Fruit fly (Drosophila melanogaster): ENCODE data around the gene Etfb.

Gene Etfb

dm6 chr3R:29787891-29788549 lies 14.7 kb downstream of the Etfb start (continued):
- TF ChIP-seq Eip75B (GFP tag; optimal IDR thresholded peaks at IDR 0.05) (no peak), Sox15 (GFP tag; optimal IDR thresholded peaks at IDR 0.05) (no peak), fd59A (GFP tag; optimal IDR thresholded peaks at IDR 0.05) (no peak), Hr4 (GFP tag; optimal IDR thresholded peaks at IDR 0.05) (no peak), Sox14 (GFP tag; optimal IDR thresholded peaks at IDR 0.05) (peak; percentile 18), CG8632 (GFP tag; optimal IDR thresholded peaks at IDR 0.05) (no peak)

- TF ChIP-seq Ets21C (GFP tag; optimal IDR thresholded peaks at IDR 0.05): peak; percentile 62
- no peak for TF ChIP-seq CG1621 (tag; optimal IDR thresholded peaks at IDR 0.05)
- TF ChIP-seq esn (GFP tag; optimal IDR thresholded peaks at IDR 0.05): peak; percentile 84
- peak; percentile 39 for TF ChIP-seq CG8319 (GFP tag; optimal IDR thresholded peaks at IDR 0.05)
- peak; percentile 59 for TF ChIP-seq fd85E (GFP tag; optimal IDR thresholded peaks at IDR 0.05)
- TF ChIP-seq CG10669 (GFP tag; optimal IDR thresholded peaks at IDR 0.05): peak; percentile 66
- TF ChIP-seq Sox14 (GFP tag; optimal IDR thresholded peaks at IDR 0.05): peak; percentile 55
- TF ChIP-seq ss (GFP tag; optimal IDR thresholded peaks at IDR 0.05): peak in 1 of 2 experiments; percentile 60
- peak; percentile 90 for TF ChIP-seq CG3919 (GFP tag; optimal IDR thresholded peaks at IDR 0.05)
- TF ChIP-seq eg (GFP tag; IDR thresholded peaks at IDR 0.05): peak; percentile 69
- peak; percentile 82 for TF ChIP-seq Eip75B (GFP tag; optimal IDR thresholded peaks at IDR 0.05)
- peak; percentile 73 for TF ChIP-seq dsx (GFP tag; optimal IDR thresholded peaks at IDR 0.05; ENCODE audit: poor library complexity, severe bottlenecking)
- TF ChIP-seq CG7368 (GFP tag; optimal IDR thresholded peaks at IDR 0.05): peak; percentile 74
- TF ChIP-seq Hr4 (GFP tag; optimal IDR thresholded peaks at IDR 0.05): no peak
- TF ChIP-seq CG4318 (GFP tag; optimal IDR thresholded peaks at IDR 0.05): no peak
- peak; percentile 62 for TF ChIP-seq CG11294 (GFP tag; IDR thresholded peaks at IDR 0.05)
- TF ChIP-seq CG11762 (GFP tag; optimal IDR thresholded peaks at IDR 0.05; ENCODE audit: insufficient read depth): peak; percentile 82
- TF ChIP-seq Ets96B (tag; optimal IDR thresholded peaks at IDR 0.05): peak; percentile 70
- TF ChIP-seq lz (GFP tag; optimal IDR thresholded peaks at IDR 0.05): peak; percentile 77
- TF ChIP-seq CG8632 (GFP tag; optimal IDR thresholded peaks at IDR 0.05): no peak
- TF ChIP-seq Sox102F (GFP tag; optimal IDR thresholded peaks at IDR 0.05): peak; percentile 76
- TF ChIP-seq CG32006 (GFP tag; optimal IDR thresholded peaks at IDR 0.05): peak; percentile 24
- peak; percentile 79 for TF ChIP-seq Hr39 (GFP tag; optimal IDR thresholded peaks at IDR 0.05)
- peak; percentile 92 for TF ChIP-seq cyc (GFP tag; optimal IDR thresholded peaks at IDR 0.05)
- TF ChIP-seq CG6163 (GFP tag; IDR thresholded peaks at IDR 0.05): peak; percentile 91
- TF ChIP-seq CG9139 (GFP tag; optimal IDR thresholded peaks at IDR 0.05): no peak
- TF ChIP-seq Blimp-1 (GFP tag; optimal IDR thresholded peaks at IDR 0.05): peak; percentile 64
- peak; percentile 85 for TF ChIP-seq CG11902 (GFP tag; optimal IDR thresholded peaks at IDR 0.05)
- peak; percentile 95 for TF ChIP-seq Met (GFP tag; optimal IDR thresholded peaks at IDR 0.05)
- no peak for TF ChIP-seq salr (GFP tag; optimal IDR thresholded peaks at IDR 0.05)
- peak; percentile 46 for TF ChIP-seq CG6854 (GFP tag; optimal IDR thresholded peaks at IDR 0.05)
- peak; percentile 63 for TF ChIP-seq Lpt (GFP tag; optimal IDR thresholded peaks at IDR 0.05)
- TF ChIP-seq CG10631 (GFP tag; optimal IDR thresholded peaks at IDR 0.05): no peak
- peak; percentile 69 for TF ChIP-seq CG8119 (GFP tag; IDR thresholded peaks at IDR 0.05)
- TF ChIP-seq fkh (GFP tag; optimal IDR thresholded peaks at IDR 0.05): no peak
- peak; percentile 97 for TF ChIP-seq Eip78C (GFP tag)
- TF ChIP-seq Gug (GFP tag; IDR thresholded peaks at IDR 0.05): peak; percentile 61
- peak; percentile 76 for TF ChIP-seq Smox (GFP tag; optimal IDR thresholded peaks at IDR 0.05)
- peak; percentile 64 for TF ChIP-seq CG15336 (GFP tag; IDR thresholded peaks at IDR 0.05)
- TF ChIP-seq Eip93F (GFP tag; optimal IDR thresholded peaks at IDR 0.05): peak; percentile 65
- peak; percentile 24 for TF ChIP-seq CG16779 (tag; optimal IDR thresholded peaks at IDR 0.05)
- TF ChIP-seq Hr38 (GFP tag; optimal IDR thresholded peaks at IDR 0.05): no peak
- TF ChIP-seq svp (GFP tag): peak; percentile 98
- peak; percentile 49 for TF ChIP-seq CG34406 (GFP tag; optimal IDR thresholded peaks at IDR 0.05)
Measured at dm6 chr3R:29786016-29786996, 16.4 kb downstream of the Etfb start.
